Worm (Caenorhabditis elegans) whole organism, L4 larva: ENCODE results near the gene F07B10.7.
A peak's percentile ranks its signal among the peaks of the same experiment; 100 is the strongest.

Source experiments
- R02D3.7 ChIP-seq: fragments of 150-350 bp; sonication (generic microtip); optimal IDR thresholded peaks from 3 replicates; lab custom pipeline; 2014; ENCODE audit warnings: missing biosample characterization, missing genetic modification characterization
- ama-1 ChIP-seq: fragments of 150-350 bp; optimal IDR thresholded peaks from 2 replicates; lab custom pipeline; 2014; ENCODE audit warnings: inconsistent platforms, mixed read lengths
- ces-1 ChIP-seq: fragments of 150-350 bp; sonication (generic microtip); optimal IDR thresholded peaks from 4 replicates; lab custom pipeline; 2014; ENCODE audit warnings: missing biosample characterization, missing genetic modification reagents, missing genetic modification characterization
- egl-27 ChIP-seq: sonication (generic microtip); optimal IDR thresholded peaks from 3 replicates; lab custom pipeline; 2017; ENCODE audit warnings: missing biosample characterization, missing genetic modification reagents, missing genetic modification characterization
- egl-43 ChIP-seq: fragments of 200-800 bp; sonication (Bioruptor generic); IDR thresholded peaks from 2 replicates; pipeline ENCODE4 v1.3.6; 2022; ENCODE audit warnings: missing genetic modification reagents, missing genetic modification characterization, missing compliant biosample characterization
- fos-1 ChIP-seq: fragments of 150-350 bp; optimal IDR thresholded peaks from 2 replicates; lab custom pipeline; 2014; ENCODE audit warnings: missing biosample characterization, missing genetic modification characterization
- lin-39 ChIP-seq: fragments of 150-350 bp; optimal IDR thresholded peaks from 2 replicates; lab custom pipeline; 2014; ENCODE audit warnings: missing biosample characterization, missing genetic modification reagents, missing genetic modification characterization
- lsy-2 ChIP-seq, 2 experiments: fragments of 150-350 bp in 1 of 2; sonication (generic microtip) in 1 of 2; optimal IDR thresholded peaks; 2 replicates each; lab custom pipeline; 2014 to 2017; ENCODE audit warnings: missing biosample characterization in 2 of 2, missing genetic modification characterization in 2 of 2
- mdl-1 ChIP-seq, 2 experiments: fragments of 150-350 bp in 1 of 2; sonication (generic microtip) in 1 of 2; optimal IDR thresholded peaks; 2 replicates each; lab custom pipeline; 2014 to 2017; ENCODE audit warnings: missing biosample characterization in 2 of 2, missing genetic modification characterization in 2 of 2
- nhr-237 ChIP-seq: sonication (generic microtip); optimal IDR thresholded peaks from 2 replicates; lab custom pipeline; 2017; ENCODE audit warnings: missing biosample characterization, missing genetic modification characterization
- nhr-77 ChIP-seq: fragments of 150-350 bp; optimal IDR thresholded peaks from 2 replicates; lab custom pipeline; 2014; ENCODE audit warnings: missing biosample characterization, missing genetic modification characterization
- saeg-2 ChIP-seq: fragments of 200-800 bp; sonication (Bioruptor generic); IDR thresholded peaks from 2 replicates; pipeline ENCODE4 v1.3.6; 2022; ENCODE audit warnings: missing genetic modification reagents, missing genetic modification characterization, missing compliant biosample characterization
- snpc-1.2 ChIP-seq: fragments of 200-800 bp; sonication (Bioruptor generic); IDR thresholded peaks from 2 replicates; pipeline ENCODE4 v1.3.6; 2022; ENCODE audit warnings: missing genetic modification reagents, missing genetic modification characterization, missing compliant biosample characterization
- unc-62 ChIP-seq, 3 experiments: fragments of 150-350 bp in 1 of 3; sonication (generic microtip); optimal IDR thresholded peaks in 2 of 3; peaks in 1 of 3; 1 replicate in 1 of 3; 2 replicates in 2 of 3; lab custom pipeline; 2014 to 2017; ENCODE audit warnings: missing biosample characterization in 3 of 3, missing genetic modification characterization in 3 of 3, missing genetic modification reagents in 3 of 3, missing genotype in 1 of 3

DNA sequence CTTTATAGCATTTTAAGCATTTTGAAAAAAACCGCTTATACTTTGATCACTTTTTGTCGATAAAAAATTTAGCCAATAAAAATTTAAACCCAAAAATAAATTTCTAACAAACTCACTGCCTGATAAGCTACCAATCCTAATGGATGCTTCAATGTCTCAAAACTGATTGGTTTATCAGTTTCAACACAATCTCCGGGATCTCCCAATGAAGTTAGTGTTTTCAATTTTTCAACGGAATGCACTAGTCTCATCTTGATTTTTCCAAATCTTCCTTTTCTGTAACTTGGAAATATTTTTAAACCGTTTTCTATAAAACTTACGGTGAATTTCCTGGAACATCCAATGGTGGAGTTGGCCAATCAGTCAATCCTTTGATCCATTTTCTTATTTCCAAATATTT, 36.8 kb downstream of the F07B10.7 start:
- no peak for TF ChIP-seq R02D3.7 (tag; lab: Kevin White, UChicago)
- TF ChIP-seq fos-1 (tag; lab: Kevin White, UChicago), result no peak
- no peak for TF ChIP-seq ces-1 (GFP tag; lab: Kevin White, UChicago)
- TF ChIP-seq snpc-1.2 (GFP tag; lab: Robert Waterston, UW), result no peak
- no peak for TF ChIP-seq lsy-2 (tag; optimal IDR thresholded peaks at IDR 0.05; lab: Kevin White, UChicago)
- TF ChIP-seq unc-62 (GFP tag; optimal IDR thresholded peaks at IDR 0.05 in 1 of 2; lab: Kevin White, UChicago), result peak in 1 of 2 experiments; percentile 91
- no peak for TF ChIP-seq unc-62 (tag; optimal IDR thresholded peaks at IDR 0.05; lab: Kevin White, UChicago)
- TF ChIP-seq nhr-237 (tag; lab: Kevin White, UChicago), result no peak
- no peak for TF ChIP-seq egl-43 (GFP tag; lab: Robert Waterston, UW)
- TF ChIP-seq saeg-2, result no peak
- TF ChIP-seq ama-1, result no peak
- no peak for TF ChIP-seq nhr-77 (tag; lab: Kevin White, UChicago)
- no peak for TF ChIP-seq egl-27
- no peak for TF ChIP-seq mdl-1 (tag; optimal IDR thresholded peaks at IDR 0.05; lab: Kevin White, UChicago)
- no peak for TF ChIP-seq lin-39
